Worm (Caenorhabditis elegans) whole organism, L4 larva: ENCODE data around the gene F40E10.5.

Source experiments
- ama-1 ChIP-seq: fragments of 150-350 bp; optimal IDR thresholded peaks from 2 replicates; lab custom pipeline; 2014; ENCODE audit warnings: inconsistent platforms, mixed read lengths
- fos-1 ChIP-seq: fragments of 150-350 bp; optimal IDR thresholded peaks from 2 replicates; lab custom pipeline; 2014; ENCODE audit warnings: missing biosample characterization, missing genetic modification characterization
- mep-1 ChIP-seq: fragments of 150-350 bp; sonication (generic microtip); optimal IDR thresholded peaks from 3 replicates; lab custom pipeline; 2014; ENCODE audit warnings: missing biosample characterization, missing genetic modification characterization
- nhr-237 ChIP-seq: sonication (generic microtip); optimal IDR thresholded peaks from 2 replicates; lab custom pipeline; 2017; ENCODE audit warnings: missing biosample characterization, missing genetic modification characterization
- nhr-28 ChIP-seq: fragments of 150-350 bp; optimal IDR thresholded peaks from 2 replicates; lab custom pipeline; 2014; ENCODE audit warnings: missing biosample characterization, missing genetic modification characterization
- nhr-76 ChIP-seq: fragments of 150-350 bp; optimal IDR thresholded peaks from 2 replicates; lab custom pipeline; 2014; ENCODE audit warnings: missing biosample characterization, missing genetic modification characterization
- nhr-77 ChIP-seq: fragments of 150-350 bp; optimal IDR thresholded peaks from 2 replicates; lab custom pipeline; 2014; ENCODE audit warnings: missing biosample characterization, missing genetic modification characterization
- unc-62 ChIP-seq, 3 experiments: fragments of 150-350 bp in 1 of 3; sonication (generic microtip); optimal IDR thresholded peaks in 2 of 3; peaks in 1 of 3; 1 replicate in 1 of 3; 2 replicates in 2 of 3; lab custom pipeline; 2014 to 2017; ENCODE audit warnings: missing biosample characterization in 3 of 3, missing genetic modification characterization in 3 of 3, missing genetic modification reagents in 3 of 3, missing genotype in 1 of 3

- TF ChIP-seq ama-1 (lab: Kevin White, UChicago): no peak
- no peak for TF ChIP-seq unc-62 (GFP tag; optimal IDR thresholded peaks at IDR 0.05 in 1 of 2; lab: Kevin White, UChicago)
- no peak for TF ChIP-seq unc-62 (tag; optimal IDR thresholded peaks at IDR 0.05; lab: Kevin White, UChicago)
- no peak for TF ChIP-seq mep-1 (tag; lab: Kevin White, UChicago)
- no peak for TF ChIP-seq nhr-237 (tag; lab: Kevin White, UChicago)
- no peak for TF ChIP-seq nhr-77 (tag; lab: Kevin White, UChicago)
- TF ChIP-seq nhr-76 (tag; lab: Kevin White, UChicago): no peak
- TF ChIP-seq nhr-28 (tag; lab: Kevin White, UChicago): no peak
- no peak for TF ChIP-seq fos-1 (tag; lab: Kevin White, UChicago)
Observed at ce11 chrX:14659454-14659853, 42.1 kb upstream of the F40E10.5 start.
